Fruit fly (Drosophila melanogaster) whole organism, embryonic: ENCODE measurements around the gene CG31735.

Experiments used
- ATbp ChIP-seq: fragments of 200-800 bp; sonication (Bioruptor generic); optimal IDR thresholded peaks from 2 replicates; lab custom pipeline; 2017; ENCODE audit warnings: missing biosample characterization, mild to moderate bottlenecking, missing genetic modification characterization, missing genetic modification reagents
- Atf-2 ChIP-seq: fragments of 200-800 bp; sonication (Bioruptor generic); optimal IDR thresholded peaks from 2 replicates; lab custom pipeline; 2016; ENCODE audit warnings: missing biosample characterization, missing genetic modification characterization
- Bteb2 ChIP-seq: fragments of 200-800 bp; sonication (Bioruptor generic); optimal IDR thresholded peaks from 2 replicates; lab custom pipeline; 2016; ENCODE audit warnings: missing biosample characterization, missing genetic modification characterization
- CG10366 ChIP-seq: fragments of 200-800 bp; sonication (Bioruptor generic); IDR thresholded peaks from 2 replicates; pipeline ENCODE4 v1.3.6; 2022; ENCODE audit warnings: missing biosample characterization, missing genetic modification characterization
- CG11093 ChIP-seq: fragments of 200-800 bp; sonication (Bioruptor generic); IDR thresholded peaks from 3 replicates; pipeline ENCODE4 v1.3.6; 2022; ENCODE audit warnings: missing biosample characterization, missing genetic modification characterization
- CG13424 ChIP-seq: fragments of 200-800 bp; sonication (Bioruptor generic); optimal IDR thresholded peaks from 2 replicates; lab custom pipeline; 2019; ENCODE audit warnings: missing biosample characterization, mild to moderate bottlenecking, missing genetic modification characterization, moderate library complexity
- CG14050 ChIP-seq: fragments of 200-800 bp; sonication (Bioruptor generic); IDR thresholded peaks from 3 replicates; pipeline ENCODE4 v1.3.6; 2022; ENCODE audit warnings: missing biosample characterization, missing genetic modification characterization
- CG16815 ChIP-seq: fragments of 200-800 bp; sonication (Bioruptor generic); optimal IDR thresholded peaks from 3 replicates; lab custom pipeline; 2017; ENCODE audit warnings: missing biosample characterization, mild to moderate bottlenecking, missing genetic modification characterization
- CG17802 ChIP-seq: fragments of 200-800 bp; sonication (Bioruptor generic); optimal IDR thresholded peaks from 2 replicates; lab custom pipeline; 2018; ENCODE audit warnings: missing biosample characterization, mild to moderate bottlenecking, missing genetic modification characterization, moderate library complexity
- CG30431 ChIP-seq: fragments of 200-800 bp; sonication (Bioruptor generic); optimal IDR thresholded peaks from 2 replicates; lab custom pipeline; 2017; ENCODE audit warnings: missing biosample characterization, missing genetic modification characterization
- CG31224 ChIP-seq: fragments of 200-800 bp; sonication (Bioruptor generic); IDR thresholded peaks from 2 replicates; pipeline ENCODE4 v1.3.6; 2022; ENCODE audit warnings: missing biosample characterization, missing genetic modification characterization
- CG31441 ChIP-seq: fragments of 200-800 bp; sonication (Bioruptor generic); IDR thresholded peaks from 2 replicates; pipeline ENCODE4 v1.3.6; 2022; ENCODE audit warnings: missing biosample characterization, missing genetic modification characterization
- CG4854 ChIP-seq: fragments of 200-800 bp; sonication (Bioruptor generic); optimal IDR thresholded peaks from 2 replicates; lab custom pipeline; 2016; ENCODE audit warnings: missing biosample characterization, missing genetic modification characterization, inconsistent platforms
- CG5245 ChIP-seq: fragments of 200-800 bp; sonication (Bioruptor generic); optimal IDR thresholded peaks from 3 replicates; lab custom pipeline; 2016; ENCODE audit warnings: missing biosample characterization, missing genetic modification characterization
- CG6791 ChIP-seq: fragments of 200-800 bp; sonication (Bioruptor generic); IDR thresholded peaks from 3 replicates; pipeline ENCODE4 v1.3.6; 2022; ENCODE audit warnings: missing biosample characterization, missing genetic modification characterization; ENCODE audit not compliant: partially characterized antibody
- CG7271 ChIP-seq: fragments of 200-800 bp; sonication (Bioruptor generic); optimal IDR thresholded peaks from 2 replicates; lab custom pipeline; 2018; ENCODE audit warnings: missing biosample characterization, mild to moderate bottlenecking, missing genetic modification characterization, moderate library complexity
- CG7987 ChIP-seq: fragments of 200-800 bp; sonication (Bioruptor generic); optimal IDR thresholded peaks from 2 replicates; lab custom pipeline; 2018; ENCODE audit warnings: missing biosample characterization, mild to moderate bottlenecking, missing genetic modification characterization, moderate library complexity
- CG8478 ChIP-seq: fragments of >200 bp; optimal IDR thresholded peaks from 2 replicates; lab custom pipeline; 2018
- CG9609 ChIP-seq: fragments of 200-800 bp; sonication (Bioruptor generic); optimal IDR thresholded peaks from 3 replicates; lab custom pipeline; 2016; ENCODE audit warnings: missing biosample characterization, missing genetic modification characterization
- Ets97D ChIP-seq: fragments of 200-800 bp; sonication (Bioruptor generic); optimal IDR thresholded peaks from 3 replicates; lab custom pipeline; 2016; ENCODE audit warnings: missing biosample characterization, missing genetic modification characterization
- HLH4C ChIP-seq: fragments of 200-800 bp; sonication (Bioruptor generic); IDR thresholded peaks from 3 replicates; pipeline ENCODE4 v1.3.6; 2022; ENCODE audit warnings: missing biosample characterization, missing genetic modification characterization; ENCODE audit not compliant: partially characterized antibody
- Hr3 ChIP-seq: fragments of 200-800 bp; sonication (Bioruptor generic); optimal IDR thresholded peaks from 3 replicates; lab custom pipeline; 2016; ENCODE audit warnings: missing biosample characterization, missing genetic modification characterization
- Hr78 ChIP-seq, 2 experiments: fragments of 200-800 bp in 1 of 2; fragments of >200 bp in 1 of 2; sonication (Bioruptor generic) in 1 of 2; optimal IDR thresholded peaks; 2 replicates each; lab custom pipeline; 2017 to 2019; ENCODE audit warnings: missing biosample characterization in 2 of 2, missing genetic modification characterization in 2 of 2, mild to moderate bottlenecking in 1 of 2, moderate library complexity in 1 of 2
- MBD-R2 ChIP-seq: fragments of 200-800 bp; sonication (Bioruptor generic); IDR thresholded peaks from 2 replicates; pipeline ENCODE4 v1.3.6; 2022; ENCODE audit warnings: missing biosample characterization, missing genetic modification characterization
- NC2β ChIP-seq: fragments of 200-800 bp; sonication (Bioruptor generic); optimal IDR thresholded peaks from 2 replicates; lab custom pipeline; 2016; ENCODE audit warnings: missing biosample characterization, missing genetic modification characterization
- Oaz ChIP-seq: fragments of 200-800 bp; sonication (Bioruptor generic); IDR thresholded peaks from 2 replicates; pipeline ENCODE4 v1.3.6; 2022; ENCODE audit warnings: missing biosample characterization, missing genetic modification characterization
- Trl ChIP-seq, 3 experiments: fragments of >200 bp in 2 of 3; fragments of 200-800 bp in 1 of 3; sonication (Bioruptor generic) in 1 of 3; optimal IDR thresholded peaks; 2 replicates in 1 of 3; 3 replicates in 2 of 3; lab custom pipeline; 2016 to 2017; ENCODE audit warnings: missing biosample characterization in 1 of 3, missing genetic modification characterization in 1 of 3
- cas ChIP-seq: fragments of 200-800 bp; sonication (Bioruptor generic); IDR thresholded peaks from 2 replicates; pipeline ENCODE4 v1.3.6; 2022; ENCODE audit warnings: missing biosample characterization, missing genetic modification characterization
- crol ChIP-seq: fragments of 200-800 bp; sonication (Bioruptor generic); IDR thresholded peaks from 2 replicates; pipeline ENCODE4 v1.3.6; 2022; ENCODE audit warnings: missing biosample characterization, missing genetic modification characterization
- dpn ChIP-seq, 2 experiments: fragments of 200-800 bp; sonication (Bioruptor generic); optimal IDR thresholded peaks; 3 replicates each; lab custom pipeline; 2016; ENCODE audit warnings: missing biosample characterization in 2 of 2, missing genetic modification characterization in 2 of 2
- dysf ChIP-seq: fragments of 200-800 bp; sonication (Bioruptor generic); IDR thresholded peaks from 3 replicates; pipeline ENCODE4 v1.3.6; 2022; ENCODE audit warnings: missing biosample characterization, missing genetic modification characterization
- ems ChIP-seq: fragments of 200-800 bp; sonication (Bioruptor generic); optimal IDR thresholded peaks from 3 replicates; lab custom pipeline; 2016; ENCODE audit warnings: missing biosample characterization, missing genetic modification characterization
- exex ChIP-seq: fragments of 200-800 bp; sonication (Bioruptor generic); optimal IDR thresholded peaks from 4 replicates; lab custom pipeline; 2018; ENCODE audit warnings: missing biosample characterization, mild to moderate bottlenecking, missing genetic modification characterization, moderate library complexity
- fd64A ChIP-seq: fragments of 200-800 bp; sonication (Bioruptor generic); optimal IDR thresholded peaks from 3 replicates; lab custom pipeline; 2018; ENCODE audit warnings: missing biosample characterization, mild to moderate bottlenecking, missing genetic modification characterization
- gcm2 ChIP-seq: fragments of 200-800 bp; sonication (Bioruptor generic); optimal IDR thresholded peaks from 2 replicates; lab custom pipeline; 2016; ENCODE audit warnings: missing biosample characterization, missing genetic modification characterization
- gsb ChIP-seq: fragments of 200-800 bp; sonication (Bioruptor generic); IDR thresholded peaks from 2 replicates; pipeline ENCODE4 v1.3.6; 2022; ENCODE audit warnings: missing biosample characterization, missing genetic modification characterization
- gsb-n ChIP-seq: fragments of 200-800 bp; sonication (Bioruptor generic); optimal IDR thresholded peaks from 3 replicates; lab custom pipeline; 2018; ENCODE audit warnings: missing biosample characterization, mild to moderate bottlenecking, missing genetic modification characterization
- gt ChIP-seq: fragments of 200-800 bp; sonication (Bioruptor generic); IDR thresholded peaks from 2 replicates; pipeline ENCODE4 v1.3.6; 2022; ENCODE audit warnings: missing biosample characterization, missing genetic modification characterization
- lbe ChIP-seq: fragments of 200-800 bp; sonication (Bioruptor generic); optimal IDR thresholded peaks from 2 replicates; lab custom pipeline; 2016; ENCODE audit warnings: missing biosample characterization, mild to moderate bottlenecking, missing genetic modification characterization
- nerfin-2 ChIP-seq: fragments of 200-800 bp; sonication (Bioruptor generic); IDR thresholded peaks from 2 replicates; pipeline ENCODE4 v1.3.6; 2022; ENCODE audit warnings: missing biosample characterization, missing genetic modification characterization; ENCODE audit not compliant: partially characterized antibody
- psq ChIP-seq: fragments of 200-800 bp; sonication (Bioruptor generic); optimal IDR thresholded peaks from 2 replicates; lab custom pipeline; 2017; ENCODE audit warnings: missing biosample characterization, missing genetic modification characterization
- sna ChIP-seq: fragments of 200-800 bp; sonication (Bioruptor generic); IDR thresholded peaks from 2 replicates; pipeline ENCODE4 v1.3.6; 2022; ENCODE audit warnings: missing biosample characterization, missing genetic modification characterization; ENCODE audit not compliant: partially characterized antibody
- sug ChIP-seq: fragments of 200-800 bp; optimal IDR thresholded peaks from 2 replicates; lab custom pipeline; 2019; ENCODE audit warnings: missing biosample characterization, mild to moderate bottlenecking, missing genetic modification characterization, moderate library complexity
- toy ChIP-seq: fragments of 200-800 bp; sonication (Bioruptor generic); IDR thresholded peaks from 2 replicates; pipeline ENCODE4 v1.3.6; 2022; ENCODE audit warnings: missing biosample characterization, missing genetic modification characterization
- trem ChIP-seq: fragments of 200-800 bp; optimal IDR thresholded peaks from 3 replicates; lab custom pipeline; 2019; ENCODE audit warnings: missing biosample characterization, mild to moderate bottlenecking, missing genetic modification characterization, moderate library complexity
- vfl ChIP-seq: fragments of 200-800 bp; sonication (Bioruptor generic); optimal IDR thresholded peaks from 2 replicates; lab custom pipeline; 2016; ENCODE audit warnings: missing biosample characterization, missing genetic modification characterization
- vnd ChIP-seq: fragments of 200-800 bp; sonication (Bioruptor generic); IDR thresholded peaks from 3 replicates; pipeline ENCODE4 v1.3.6; 2022; ENCODE audit warnings: missing biosample characterization, missing genetic modification characterization; ENCODE audit not compliant: partially characterized antibody
- z ChIP-seq: fragments of 200-800 bp; sonication (Bioruptor generic); IDR thresholded peaks from 3 replicates; pipeline ENCODE4 v1.3.6; 2022; ENCODE audit warnings: missing biosample characterization, missing genetic modification characterization
- zfh2 ChIP-seq: fragments of 200-800 bp; sonication (Bioruptor generic); optimal IDR thresholded peaks from 2 replicates; lab custom pipeline; 2016; ENCODE audit warnings: missing biosample characterization, missing genetic modification characterization

CG31735 gene

DNA sequence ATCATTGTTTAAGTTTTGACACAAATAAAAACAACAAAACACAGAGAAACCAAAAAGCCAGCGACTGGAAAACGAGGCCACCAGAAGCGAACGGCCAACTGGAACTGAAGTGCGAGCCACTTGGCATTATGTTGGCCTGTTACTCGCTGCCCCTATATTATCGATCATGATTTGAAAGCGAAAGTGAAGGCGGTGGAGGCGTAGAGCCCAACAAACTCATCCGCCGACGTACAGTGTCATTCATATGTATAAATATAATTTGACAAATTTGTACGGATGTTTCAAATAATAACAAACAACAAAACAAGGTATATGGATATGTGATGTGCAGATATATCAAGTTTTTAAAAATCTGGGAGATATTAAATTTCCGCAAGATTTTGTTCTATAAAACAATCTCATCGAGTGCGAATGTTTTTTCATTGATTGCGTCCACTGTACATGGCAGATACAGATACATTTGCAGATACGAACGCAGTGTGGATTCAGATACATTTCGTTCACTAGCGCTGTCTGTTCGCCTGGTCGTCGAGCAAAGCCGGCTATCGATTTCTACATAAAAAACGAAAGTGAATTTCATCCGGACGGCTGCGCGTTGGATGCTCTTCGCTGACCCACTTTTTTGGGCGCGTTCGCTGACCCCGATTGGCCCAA is 15.8 kb downstream of the CG31735 start (continued):
- TF ChIP-seq gt (GFP tag; lab: Robert Waterston, UW), result peak; percentile 75
- peak; percentile 96 for TF ChIP-seq Bteb2 (GFP tag; lab: Kevin White, UChicago)
- TF ChIP-seq zfh2 (GFP tag; lab: Kevin White, UChicago), result peak; percentile 92
- peak; percentile 88 for TF ChIP-seq CG17802
- TF ChIP-seq gcm2, result peak; percentile 95
- TF ChIP-seq dpn (GFP tag; optimal IDR thresholded peaks at IDR 0.05; lab: Kevin White, UChicago), result peak; percentile 95 to 97
- TF ChIP-seq CG7271 (tag; lab: Kevin White, UChicago), result peak; percentile 71
- TF ChIP-seq Ets97D (GFP tag; lab: Kevin White, UChicago), result peak; percentile 82

DNA sequence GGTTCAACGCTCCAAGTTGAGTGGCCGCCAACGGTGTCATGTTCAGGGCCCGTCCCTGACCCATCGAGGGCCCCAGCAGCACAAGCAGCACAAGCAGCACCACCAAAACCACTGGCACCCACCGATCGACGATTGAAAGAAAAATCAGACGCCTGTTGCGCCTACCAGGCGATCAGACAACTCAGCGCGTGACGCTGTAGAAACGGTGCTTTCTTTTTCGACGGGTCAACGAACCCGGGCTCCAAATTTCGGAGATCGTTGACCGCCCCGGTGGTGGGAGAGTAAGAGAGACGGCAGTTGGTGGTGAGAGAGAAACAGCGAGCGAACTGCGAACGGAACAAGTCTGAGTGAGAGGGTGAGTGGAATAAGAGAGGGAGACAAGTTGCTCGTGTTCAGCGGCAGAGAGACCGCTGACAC is 16.3 kb downstream of the CG31735 start:
- TF ChIP-seq sug (tag; lab: Kevin White, UChicago), result peak; percentile 82
- TF ChIP-seq ems, result no peak
- no peak for TF ChIP-seq CG7987 (GFP tag; lab: Kevin White, UChicago)
- TF ChIP-seq psq (GFP tag; lab: Kevin White, UChicago), result no peak
- no peak for TF ChIP-seq Oaz (GFP tag; lab: Robert Waterston, UW)
- no peak for TF ChIP-seq lbe (GFP tag; lab: Kevin White, UChicago)
- TF ChIP-seq CG14050 (GFP tag; lab: Robert Waterston, UW), result no peak
- no peak for TF ChIP-seq ATbp (GFP tag; lab: Kevin White, UChicago)
- TF ChIP-seq CG16815 (GFP tag; lab: Kevin White, UChicago), result no peak
- no peak for TF ChIP-seq gsb-n (tag; lab: Kevin White, UChicago)
- no peak for TF ChIP-seq toy (GFP tag; lab: Robert Waterston, UW)
- TF ChIP-seq vnd (GFP tag; lab: Robert Waterston, UW), result no peak
- no peak for TF ChIP-seq Hr3 (GFP tag; lab: Kevin White, UChicago)
- peak; percentile 8; the same call in 1 of the 2 replicates for TF ChIP-seq nerfin-2
- no peak for TF ChIP-seq CG31441 (GFP tag; lab: Robert Waterston, UW)
- TF ChIP-seq gsb, result no peak
- no peak for TF ChIP-seq NC2β (GFP tag; lab: Kevin White, UChicago)
- TF ChIP-seq CG13424 (tag; lab: Kevin White, UChicago), result no peak
- no peak for TF ChIP-seq fd64A (GFP tag; lab: Kevin White, UChicago)
- no peak for TF ChIP-seq exex (tag; lab: Kevin White, UChicago)
- TF ChIP-seq Atf-2 (GFP tag; lab: Kevin White, UChicago), result no peak
- no peak for TF ChIP-seq trem (tag; lab: Kevin White, UChicago)
- peak; percentile 100 for TF ChIP-seq CG31224
- TF ChIP-seq CG11093, result no peak
- 0 out of 3 replicates have a peak, but pooled peaks have one; percentile 5 for TF ChIP-seq HLH4C (GFP tag; lab: Robert Waterston, UW)
- no peak for TF ChIP-seq CG5245 (GFP tag; lab: Kevin White, UChicago)
- no peak for TF ChIP-seq CG4854
- TF ChIP-seq dysf (GFP tag; lab: Robert Waterston, UW), result no peak
- peak; percentile 89 to 95 for TF ChIP-seq Trl (optimal IDR thresholded peaks at IDR 0.05; lab: Kevin White, UChicago)
- no peak for TF ChIP-seq Trl (GFP tag; optimal IDR thresholded peaks at IDR 0.05; lab: Kevin White, UChicago)
- TF ChIP-seq CG8478 (lab: Kevin White, UChicago), result no peak
- TF ChIP-seq gt (GFP tag; lab: Robert Waterston, UW), result no peak
- TF ChIP-seq CG30431 (GFP tag; lab: Kevin White, UChicago), result no peak
- TF ChIP-seq sna (GFP tag; lab: Robert Waterston, UW), result no peak
- no peak for TF ChIP-seq MBD-R2 (GFP tag; lab: Robert Waterston, UW)
- no peak for TF ChIP-seq CG9609 (GFP tag; lab: Kevin White, UChicago)
- TF ChIP-seq CG6791 (GFP tag; lab: Robert Waterston, UW), result 0 out of 3 replicates have a peak, but pooled peaks have one; percentile 42
- TF ChIP-seq Hr78 (GFP tag; optimal IDR thresholded peaks at IDR 0.05; lab: Kevin White, UChicago), result peak in 1 of 2 experiments; percentile 99
- no peak for TF ChIP-seq cas (GFP tag; lab: Robert Waterston, UW)
- no peak for TF ChIP-seq CG10366 (GFP tag; lab: Robert Waterston, UW)
- peak; percentile 85; the same call in 2 of the 3 replicates for TF ChIP-seq z
- peak; percentile 91 for TF ChIP-seq crol (GFP tag; lab: Robert Waterston, UW)
- no peak for TF ChIP-seq vfl (GFP tag; lab: Kevin White, UChicago)
